Fruit fly (Drosophila melanogaster) whole organism, pupa: Measurements from ENCODE around the gene CG13793.
A peak's percentile ranks its signal among the peaks of the same experiment; 100 is the strongest.
"Not testable (repeated sequence)": the region's sequence is repeated elsewhere in the genome, so short reads cannot be mapped to it uniquely, and the experiment has no call there.

Experiments used
- CG10348 ChIP-seq: fragments of 200-800 bp; sonication (Bioruptor generic); IDR thresholded peaks from 2 replicates; pipeline ENCODE4 v1.3.6; 2022; ENCODE audit warnings: missing biosample characterization, missing genetic modification characterization
- CG12605 ChIP-seq: fragments of 200-800 bp; sonication (Bioruptor generic); IDR thresholded peaks from 2 replicates; pipeline ENCODE4 v1.3.6; 2022; ENCODE audit warnings: missing biosample characterization, missing genetic modification characterization
- CG13204 ChIP-seq: fragments of 200-800 bp; sonication (Bioruptor generic); optimal IDR thresholded peaks from 2 replicates; lab custom pipeline; 2018; ENCODE audit warnings: missing biosample characterization, mild to moderate bottlenecking, missing genetic modification characterization, moderate library complexity
- CG14655 ChIP-seq: fragments of 200-800 bp; sonication (Bioruptor generic); optimal IDR thresholded peaks from 3 replicates; lab custom pipeline; 2017; ENCODE audit warnings: mild to moderate bottlenecking, missing biosample characterization, missing genetic modification reagents, missing genetic modification characterization
- CG15710 ChIP-seq: fragments of 200-800 bp; sonication (Bioruptor generic); optimal IDR thresholded peaks from 2 replicates; lab custom pipeline; 2018; ENCODE audit warnings: missing biosample characterization, mild to moderate bottlenecking, missing genetic modification characterization, moderate library complexity
- CG17806 ChIP-seq: fragments of 200-800 bp; sonication (Bioruptor generic); optimal IDR thresholded peaks from 2 replicates; lab custom pipeline; 2018; ENCODE audit warnings: missing biosample characterization, mild to moderate bottlenecking, missing genetic modification characterization, moderate library complexity
- CG32121 ChIP-seq: fragments of 200-800 bp; sonication (Bioruptor generic); IDR thresholded peaks from 2 replicates; pipeline ENCODE4 v1.3.6; 2022; ENCODE audit warnings: missing biosample characterization, missing genetic modification characterization
- CG34367 ChIP-seq: fragments of 200-800 bp; sonication (Bioruptor generic); optimal IDR thresholded peaks from 2 replicates; lab custom pipeline; 2018; ENCODE audit warnings: missing biosample characterization, mild to moderate bottlenecking, missing genetic modification characterization
- CG4496 ChIP-seq: fragments of 200-800 bp; sonication (Bioruptor generic); IDR thresholded peaks from 3 replicates; pipeline ENCODE4 v1.3.6; 2022; ENCODE audit warnings: missing biosample characterization, missing genetic modification characterization
- CG8159 ChIP-seq: fragments of 200-800 bp; sonication (Bioruptor generic); optimal IDR thresholded peaks from 3 replicates; lab custom pipeline; 2018; ENCODE audit warnings: missing biosample characterization, mild to moderate bottlenecking, missing genetic modification characterization, moderate library complexity
- CG8301 ChIP-seq: fragments of 200-800 bp; sonication (Bioruptor generic); optimal IDR thresholded peaks from 2 replicates; lab custom pipeline; 2018; ENCODE audit warnings: missing biosample characterization, mild to moderate bottlenecking, missing genetic modification characterization
- CG9948 ChIP-seq: fragments of 200-800 bp; sonication (Bioruptor generic); optimal IDR thresholded peaks from 2 replicates; lab custom pipeline; 2018; ENCODE audit warnings: missing biosample characterization, mild to moderate bottlenecking, missing genetic modification characterization, moderate library complexity
- D1 ChIP-seq: fragments of 200-800 bp; sonication (Bioruptor generic); optimal IDR thresholded peaks from 2 replicates; lab custom pipeline; 2018; ENCODE audit warnings: missing biosample characterization, mild to moderate bottlenecking, missing genetic modification characterization, moderate library complexity
- EcR ChIP-seq: fragments of 200-800 bp; sonication (Bioruptor generic); optimal IDR thresholded peaks from 3 replicates; lab custom pipeline; 2019; ENCODE audit warnings: missing biosample characterization, missing genetic modification characterization, mild to moderate bottlenecking, moderate library complexity, missing genetic modification reagents
- Ets98B ChIP-seq: fragments of 200-800 bp; sonication (Bioruptor generic); IDR thresholded peaks from 2 replicates; pipeline ENCODE4 v1.3.6; 2022; ENCODE audit warnings: missing biosample characterization, missing genetic modification characterization
- Pif1A ChIP-seq: fragments of 200-800 bp; sonication (Bioruptor generic); optimal IDR thresholded peaks from 3 replicates; lab custom pipeline; 2016; ENCODE audit warnings: missing biosample characterization, missing genetic modification characterization
- Pif1B ChIP-seq: fragments of 200-800 bp; sonication (Bioruptor generic); optimal IDR thresholded peaks from 3 replicates; lab custom pipeline; 2016; ENCODE audit warnings: missing biosample characterization, missing genetic modification characterization
- Snoo ChIP-seq: fragments of 200-800 bp; sonication (Bioruptor generic); optimal IDR thresholded peaks from 3 replicates; lab custom pipeline; 2017; ENCODE audit warnings: missing biosample characterization, mild to moderate bottlenecking, missing genetic modification characterization, inconsistent platforms
- fd96Ca ChIP-seq: fragments of 200-800 bp; sonication (Bioruptor generic); IDR thresholded peaks from 3 replicates; pipeline ENCODE4 v1.3.6; 2022; ENCODE audit warnings: missing biosample characterization, missing genetic modification characterization
- gl ChIP-seq: fragments of 200-800 bp; sonication (Bioruptor generic); optimal IDR thresholded peaks from 2 replicates; lab custom pipeline; 2018; ENCODE audit warnings: missing biosample characterization, mild to moderate bottlenecking, missing genetic modification characterization
- rn ChIP-seq: fragments of 200-800 bp; sonication (Bioruptor generic); IDR thresholded peaks from 2 replicates; pipeline ENCODE4 v1.3.6; 2022; ENCODE audit warnings: missing biosample characterization, missing genetic modification characterization

The CG13793 gene

dm6 chr2L:7746975-7747374 is 27.7 kb upstream of the CG13793 start, which contains the start of gene ATPsynGL:
ATPsynGL (plus strand) TSS chr2L:7747275.
- TF ChIP-seq CG10348 (GFP tag; lab: Robert Waterston, UW) (no peak), CG9948 (no peak), D1 (tag; lab: Kevin White, UChicago) (no peak), Pif1B (GFP tag; lab: Kevin White, UChicago) (no peak), CG4496 (no peak)

- TF ChIP-seq Pif1A (GFP tag; lab: Kevin White, UChicago) (no peak), fd96Ca (no peak), CG13204 (GFP tag; lab: Kevin White, UChicago) (no peak), Ets98B (no peak), D1 (tag; lab: Kevin White, UChicago) (no peak), CG17806 (tag; lab: Kevin White, UChicago) (no peak), CG15710 (no peak), CG32121 (no peak), gl (tag; lab: Kevin White, UChicago) (no peak), Snoo (tag; lab: Kevin White, UChicago) (no peak), EcR (GFP tag; lab: Kevin White, UChicago) (no peak), rn (GFP tag; lab: Robert Waterston, UW) (no peak), Pif1B (GFP tag; lab: Kevin White, UChicago) (no peak), CG9948 (no peak), CG12605 (GFP tag; lab: Robert Waterston, UW) (no peak), CG4496 (no peak), CG8159 (tag; lab: Kevin White, UChicago) (no peak), CG14655 (GFP tag; lab: Kevin White, UChicago) (no peak), CG34367 (tag; lab: Kevin White, UChicago) (no peak), CG8301 (tag; lab: Kevin White, UChicago) (no peak)
Measured at dm6 chr2L:7744739-7745138, 25.5 kb upstream of the CG13793 start, which contains the start of gene CG7214. CG7214 (minus strand) TSS chr2L:7744839.

- TF ChIP-seq CG13204 (GFP tag; lab: Kevin White, UChicago) = no peak
- TF ChIP-seq CG10348 (GFP tag; lab: Robert Waterston, UW) = no peak
- no peak for TF ChIP-seq gl (tag; lab: Kevin White, UChicago)
- TF ChIP-seq CG32121 = no peak
- no peak for TF ChIP-seq CG8159 (tag; lab: Kevin White, UChicago)
- TF ChIP-seq rn (GFP tag; lab: Robert Waterston, UW) = peak; percentile 26; the same call in 1 of the 2 replicates
- no peak for TF ChIP-seq CG9948
- no peak for TF ChIP-seq CG34367 (tag; lab: Kevin White, UChicago)
Measured at dm6 chr2L:7744208-7744607, 24.9 kb upstream of the CG13793 start.

- TF ChIP-seq CG34367 (tag; lab: Kevin White, UChicago) = no peak
- no peak for TF ChIP-seq CG14655 (GFP tag; lab: Kevin White, UChicago)
- no peak for TF ChIP-seq D1 (tag; lab: Kevin White, UChicago)
- no peak for TF ChIP-seq CG4496
- no peak for TF ChIP-seq rn (GFP tag; lab: Robert Waterston, UW)
- TF ChIP-seq CG9948 = no peak
- TF ChIP-seq CG13204 (GFP tag; lab: Kevin White, UChicago) = no peak
- no peak for TF ChIP-seq CG12605 (GFP tag; lab: Robert Waterston, UW)
- TF ChIP-seq Pif1A (GFP tag; lab: Kevin White, UChicago) = no peak
- TF ChIP-seq CG10348 (GFP tag; lab: Robert Waterston, UW) = no peak
- no peak for TF ChIP-seq CG17806 (tag; lab: Kevin White, UChicago)
- TF ChIP-seq Snoo (tag; lab: Kevin White, UChicago) = no peak
- TF ChIP-seq Pif1B (GFP tag; lab: Kevin White, UChicago) = no peak
- no peak for TF ChIP-seq EcR (GFP tag; lab: Kevin White, UChicago)
- TF ChIP-seq CG8159 (tag; lab: Kevin White, UChicago) = no peak
- no peak for TF ChIP-seq gl (tag; lab: Kevin White, UChicago)
- TF ChIP-seq CG15710 = no peak
- TF ChIP-seq, all 21 proteins: peak for 0
Measured at dm6 chr2L:7741437-7741836, 22.1 kb upstream of the CG13793 start, which contains the start of gene Acp1. Acp1 (minus strand) TSS chr2L:7741537.

- TF ChIP-seq CG4496; CG8159 (tag; lab: Kevin White, UChicago); CG9948: not testable (repeated sequence)
Measured at dm6 chr2L:7738709-7739108, 19.4 kb upstream of the CG13793 start, which contains the start of gene CG31904. CG31904 (minus strand) TSS chr2L:7738809.

dm6 chr2L:7732570-7732969 is 13.3 kb upstream of the CG13793 start, which contains the start of gene CG13796:
CG13796 (minus strand) TSS chr2L:7732670.
- not testable (repeated sequence) for TF ChIP-seq EcR (GFP tag; lab: Kevin White, UChicago); fd96Ca; CG17806 (tag; lab: Kevin White, UChicago)
